Fruit fly (Drosophila melanogaster) S2 (cell line): ENCODE measurements around the gene BORCS6.

ENCODE experiments used
- CG8478 ChIP-seq: fragments of >200 bp; optimal IDR thresholded peaks from 2 replicates; lab custom pipeline; 2018
- CTCF ChIP-seq, 2 experiments: fragments of >200 bp; optimal IDR thresholded peaks; 2 replicates each; lab custom pipeline; 2018

- TF ChIP-seq CTCF (optimal IDR thresholded peaks at IDR 0.05; lab: Kevin White, UChicago), result no peak
- TF ChIP-seq CG8478, result no peak
These were observed 16.6 kb downstream of the BORCS6 start for dm6 chr3L:557294-557693.
